Fruit fly (Drosophila melanogaster) whole organism, wandering third instar larva: ENCODE results near the gene CG14036.

Experiments
- Abd-B ChIP-seq: fragments of >200 bp; optimal IDR thresholded peaks from 2 replicates; lab custom pipeline; 2017; ENCODE audit warnings: missing biosample characterization, missing genetic modification characterization
- CG9705 ChIP-seq: fragments of 200-800 bp; sonication (Bioruptor generic); optimal IDR thresholded peaks from 2 replicates; lab custom pipeline; 2018; ENCODE audit warnings: missing biosample characterization, mild to moderate bottlenecking, missing genetic modification characterization
- HLH106 ChIP-seq: fragments of 200-800 bp; optimal IDR thresholded peaks from 3 replicates; lab custom pipeline; 2019; ENCODE audit warnings: missing biosample characterization, mild to moderate bottlenecking, missing genetic modification characterization, moderate library complexity
- Hr78 ChIP-seq: fragments of >200 bp; optimal IDR thresholded peaks from 2 replicates; lab custom pipeline; 2017; ENCODE audit warnings: missing biosample characterization, missing genetic modification characterization
- Myc ChIP-seq: fragments of >200 bp; optimal IDR thresholded peaks from 2 replicates; lab custom pipeline; 2017
- Rel ChIP-seq, 2 experiments: fragments of 200-800 bp; sonication (Bioruptor generic) in 1 of 2; optimal IDR thresholded peaks; 2 replicates in 1 of 2; 3 replicates in 1 of 2; lab custom pipeline; 2016 to 2019; ENCODE audit warnings: mild to moderate bottlenecking in 2 of 2, missing biosample characterization in 2 of 2, missing genetic modification characterization in 2 of 2, moderate library complexity in 1 of 2
- Sp1 ChIP-seq: fragments of 200-800 bp; sonication (Bioruptor generic); optimal IDR thresholded peaks from 3 replicates; lab custom pipeline; 2019; ENCODE audit warnings: missing biosample characterization, mild to moderate bottlenecking, missing genetic modification characterization, moderate library complexity
- br ChIP-seq: fragments of 200-800 bp; sonication (Bioruptor generic); optimal IDR thresholded peaks from 2 replicates; lab custom pipeline; 2016; ENCODE audit warnings: missing biosample characterization, missing genetic modification characterization
- ey ChIP-seq: fragments of 200-800 bp; sonication (Bioruptor generic); optimal IDR thresholded peaks from 2 replicates; lab custom pipeline; 2016; ENCODE audit warnings: missing biosample characterization, missing genetic modification characterization
- lola ChIP-seq: fragments of >200 bp; optimal IDR thresholded peaks from 2 replicates; lab custom pipeline; 2017; ENCODE audit warnings: missing biosample characterization, missing genetic modification characterization
- rgr ChIP-seq: fragments of 200-800 bp; sonication (Bioruptor generic); optimal IDR thresholded peaks from 3 replicates; lab custom pipeline; 2016; ENCODE audit warnings: missing biosample characterization, mild to moderate bottlenecking, missing genetic modification characterization
- sv ChIP-seq: fragments of 200-800 bp; sonication (Bioruptor generic); optimal IDR thresholded peaks from 3 replicates; lab custom pipeline; 2016; ENCODE audit warnings: missing biosample characterization, missing genetic modification characterization
- usp ChIP-seq: fragments of >200 bp; optimal IDR thresholded peaks from 2 replicates; lab custom pipeline; 2017; ENCODE audit warnings: missing biosample characterization, missing genetic modification characterization

DNA sequence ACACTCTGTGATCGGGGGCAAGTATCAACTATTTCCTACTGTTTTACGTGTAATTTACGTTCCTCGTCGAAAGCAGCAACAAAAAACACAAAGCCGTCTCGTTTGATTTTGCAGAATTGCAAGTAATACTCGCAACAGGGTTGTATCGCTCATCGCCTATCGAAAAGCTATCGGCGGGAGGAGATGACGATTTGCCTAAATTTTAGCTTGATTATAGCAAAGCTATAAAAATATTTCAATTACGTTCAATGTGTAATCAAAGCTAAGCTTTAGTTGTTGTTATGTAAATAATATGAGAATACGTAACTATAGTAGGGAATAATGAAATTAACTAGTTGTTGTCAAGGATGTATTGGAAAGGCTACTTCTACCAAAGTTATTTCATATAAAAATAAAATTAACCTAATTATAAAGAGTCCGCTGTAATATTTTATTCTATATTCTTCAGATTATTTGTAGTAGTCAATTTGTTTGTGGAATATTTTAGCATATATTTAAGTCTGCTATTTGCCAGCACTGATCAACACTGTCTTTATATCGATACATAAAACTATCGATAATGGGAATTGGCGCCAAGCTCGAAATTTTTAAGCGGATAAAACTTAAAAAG lies 4.9 kb upstream of the CG14036 start, which contains the start of gene Rpn11:
- no peak for TF ChIP-seq usp (GFP tag; lab: Kevin White, UChicago)
- TF ChIP-seq ey: peak; percentile 8
- TF ChIP-seq rgr (GFP tag; lab: Kevin White, UChicago): peak; percentile 42
- peak; percentile 43 for TF ChIP-seq CG9705 (GFP tag; lab: Kevin White, UChicago)
- TF ChIP-seq br: peak; percentile 43
- peak; percentile 26 for TF ChIP-seq sv (GFP tag; lab: Kevin White, UChicago)
- no peak for TF ChIP-seq lola (GFP tag; lab: Kevin White, UChicago)
- TF ChIP-seq Abd-B (GFP tag; lab: Kevin White, UChicago): no peak
- peak; percentile 69 for TF ChIP-seq HLH106 (tag; lab: Kevin White, UChicago)
- TF ChIP-seq Rel (GFP tag; optimal IDR thresholded peaks at IDR 0.05; lab: Kevin White, UChicago): no peak
- TF ChIP-seq Rel (tag; optimal IDR thresholded peaks at IDR 0.05; lab: Kevin White, UChicago): no peak
- TF ChIP-seq Hr78 (GFP tag; lab: Kevin White, UChicago): no peak
- TF ChIP-seq Myc (lab: Kevin White, UChicago): peak; percentile 91
- peak; percentile 73 for TF ChIP-seq Sp1
